Worm (Caenorhabditis elegans): ENCODE results near the gene F56D2.5.

- TF ChIP-seq ttx-3 (tag; optimal IDR thresholded peaks at IDR 0.05) (no peak), rnt-1 (tag; optimal IDR thresholded peaks at IDR 0.05) (no peak), C08G9.2 (tag; optimal IDR thresholded peaks at IDR 0.05) (no peak), dve-1 (tag; optimal IDR thresholded peaks at IDR 0.05) (no peak)
Observed at ce11 chrIII:5546309-5546708, 34.9 kb downstream of the F56D2.5 start.
